Worm (Caenorhabditis elegans) whole organism, L2 larva: ENCODE results near the gene T01G5.7.

ENCODE experiments used
- C34F6.9 ChIP-seq: fragments of 150-350 bp; optimal IDR thresholded peaks from 2 replicates; lab custom pipeline; 2014; ENCODE audit warnings: missing biosample characterization, missing genetic modification characterization
- F13H6.1 ChIP-seq: sonication (generic microtip); optimal IDR thresholded peaks from 2 replicates; lab custom pipeline; 2016; ENCODE audit warnings: missing genetic modification characterization, missing compliant biosample characterization
- R02D3.7 ChIP-seq: fragments of 150-350 bp; optimal IDR thresholded peaks from 2 replicates; lab custom pipeline; 2014; ENCODE audit warnings: missing biosample characterization, missing genetic modification characterization
- Y55F3AM.14 ChIP-seq: fragments of 200-800 bp; sonication (Bioruptor generic); optimal IDR thresholded peaks from 2 replicates; lab custom pipeline; 2018; ENCODE audit warnings: mild to moderate bottlenecking, missing genetic modification characterization, missing compliant biosample characterization
- ZK546.5 ChIP-seq: sonication (generic microtip); optimal IDR thresholded peaks from 2 replicates; lab custom pipeline; 2017; ENCODE audit warnings: missing biosample characterization, missing genetic modification characterization
- alr-1 ChIP-seq: fragments of 150-350 bp; optimal IDR thresholded peaks from 2 replicates; lab custom pipeline; 2014; ENCODE audit warnings: missing biosample characterization, missing genetic modification characterization
- aly-2 ChIP-seq: fragments of 150-350 bp; optimal IDR thresholded peaks from 2 replicates; lab custom pipeline; 2014; ENCODE audit warnings: missing biosample characterization, missing genetic modification characterization
- ama-1 ChIP-seq: fragments of 150-350 bp; optimal IDR thresholded peaks from 2 replicates; lab custom pipeline; 2018; ENCODE audit warnings: inconsistent platforms
- blmp-1 ChIP-seq: sonication (generic microtip); optimal IDR thresholded peaks from 2 replicates; lab custom pipeline; 2017; ENCODE audit warnings: missing genetic modification characterization, mild to moderate bottlenecking, missing compliant biosample characterization, antibody characterized with exemption, moderate library complexity; ENCODE audit not compliant: insufficient read depth
- ceh-16 ChIP-seq: fragments of 150-350 bp; optimal IDR thresholded peaks from 2 replicates; lab custom pipeline; 2014; ENCODE audit warnings: missing biosample characterization, missing genetic modification characterization
- ceh-82 ChIP-seq: fragments of 150-350 bp; optimal IDR thresholded peaks from 2 replicates; lab custom pipeline; 2014; ENCODE audit warnings: missing biosample characterization, missing genetic modification characterization
- crh-2 ChIP-seq: sonication (generic microtip); optimal IDR thresholded peaks from 2 replicates; lab custom pipeline; 2017; ENCODE audit warnings: missing biosample characterization, missing genetic modification characterization
- dmd-4 ChIP-seq: sonication (generic microtip); optimal IDR thresholded peaks from 2 replicates; lab custom pipeline; 2017; ENCODE audit warnings: missing biosample characterization, missing genetic modification characterization
- egl-27 ChIP-seq: sonication (generic microtip); optimal IDR thresholded peaks from 3 replicates; lab custom pipeline; 2017; ENCODE audit warnings: missing biosample characterization, missing genetic modification reagents, missing genetic modification characterization
- elt-1 ChIP-seq: fragments of 150-350 bp; optimal IDR thresholded peaks from 2 replicates; lab custom pipeline; 2014; ENCODE audit warnings: missing biosample characterization, missing genetic modification characterization
- elt-3 ChIP-seq: sonication (generic microtip); optimal IDR thresholded peaks from 2 replicates; lab custom pipeline; 2017; ENCODE audit warnings: missing biosample characterization, missing genetic modification characterization
- lin-11 ChIP-seq: fragments of 150-350 bp; sonication (generic microtip); optimal IDR thresholded peaks from 2 replicates; lab custom pipeline; 2014; ENCODE audit warnings: missing biosample characterization, missing genetic modification characterization, inconsistent platforms, mixed read lengths
- lin-39 ChIP-seq: fragments of 150-350 bp; optimal IDR thresholded peaks from 2 replicates; lab custom pipeline; 2014; ENCODE audit warnings: missing biosample characterization, missing genetic modification reagents, missing genetic modification characterization
- lsy-2 ChIP-seq, 2 experiments: fragments of 150-350 bp in 1 of 2; sonication (generic microtip) in 1 of 2; optimal IDR thresholded peaks; 2 replicates each; lab custom pipeline; 2014 to 2017; ENCODE audit warnings: missing biosample characterization in 2 of 2, missing genetic modification characterization in 2 of 2
- mab-5 ChIP-seq: fragments of 150-350 bp; optimal IDR thresholded peaks from 2 replicates; lab custom pipeline; 2014; ENCODE audit warnings: missing biosample characterization, missing genetic modification characterization
- mbf-1 ChIP-seq: sonication (generic microtip); optimal IDR thresholded peaks from 2 replicates; lab custom pipeline; 2017; ENCODE audit warnings: missing biosample characterization, missing genetic modification characterization
- mdl-1 ChIP-seq, 2 experiments: fragments of 150-350 bp in 1 of 2; sonication (generic microtip) in 1 of 2; optimal IDR thresholded peaks; 2 replicates each; lab custom pipeline; 2017; ENCODE audit warnings: missing biosample characterization in 2 of 2, missing genetic modification characterization in 2 of 2
- nhr-10 ChIP-seq: sonication (generic microtip); optimal IDR thresholded peaks from 2 replicates; lab custom pipeline; 2017; ENCODE audit warnings: missing biosample characterization, missing genetic modification characterization
- nhr-11 ChIP-seq: fragments of 150-350 bp; optimal IDR thresholded peaks from 2 replicates; lab custom pipeline; 2014; ENCODE audit warnings: missing biosample characterization, missing genetic modification characterization
- nhr-12 ChIP-seq: fragments of 150-350 bp; optimal IDR thresholded peaks from 2 replicates; lab custom pipeline; 2014; ENCODE audit warnings: missing biosample characterization, missing genetic modification characterization
- nhr-129 ChIP-seq: fragments of 150-350 bp; optimal IDR thresholded peaks from 2 replicates; lab custom pipeline; 2014; ENCODE audit warnings: missing biosample characterization, missing genetic modification characterization
- nhr-23 ChIP-seq: fragments of 150-350 bp; optimal IDR thresholded peaks from 2 replicates; lab custom pipeline; 2014; ENCODE audit warnings: missing biosample characterization, missing genetic modification reagents, missing genetic modification characterization
- nhr-237 ChIP-seq: fragments of 150-350 bp; optimal IDR thresholded peaks from 2 replicates; lab custom pipeline; 2014; ENCODE audit warnings: missing biosample characterization, missing genetic modification characterization
- nhr-25 ChIP-seq: fragments of 150-350 bp; sonication (generic microtip); optimal IDR thresholded peaks from 3 replicates; lab custom pipeline; 2014; ENCODE audit warnings: missing biosample characterization, missing genetic modification characterization
- nhr-6 ChIP-seq: fragments of 150-350 bp; optimal IDR thresholded peaks from 2 replicates; lab custom pipeline; 2014; ENCODE audit warnings: missing biosample characterization, missing genetic modification characterization
- nhr-77 ChIP-seq: fragments of 150-350 bp; optimal IDR thresholded peaks from 2 replicates; lab custom pipeline; 2014; ENCODE audit warnings: missing biosample characterization, missing genetic modification characterization
- peb-1 ChIP-seq: fragments of 150-350 bp; optimal IDR thresholded peaks from 2 replicates; lab custom pipeline; 2014; ENCODE audit warnings: missing biosample characterization, missing genetic modification characterization
- sem-4 ChIP-seq: fragments of 150-350 bp; optimal IDR thresholded peaks from 2 replicates; lab custom pipeline; 2014; ENCODE audit warnings: missing biosample characterization, missing genetic modification reagents, missing genetic modification characterization
- skn-1 ChIP-seq: sonication (generic microtip); optimal IDR thresholded peaks from 2 replicates; lab custom pipeline; 2017; ENCODE audit warnings: missing biosample characterization, missing genetic modification characterization
- sma-3 ChIP-seq: sonication (generic microtip); optimal IDR thresholded peaks from 2 replicates; lab custom pipeline; 2016; ENCODE audit warnings: missing genetic modification reagents, missing genetic modification characterization, missing compliant biosample characterization
- sma-9 ChIP-seq, 2 experiments: fragments of 150-350 bp in 1 of 2; sonication (generic microtip) in 1 of 2; optimal IDR thresholded peaks; 2 replicates each; lab custom pipeline; 2014 to 2016; ENCODE audit warnings: missing genetic modification characterization in 2 of 2, mild to moderate bottlenecking in 1 of 2, missing biosample characterization in 1 of 2, missing compliant biosample characterization in 1 of 2, missing genetic modification reagents in 1 of 2, moderate library complexity in 1 of 2
- snpc-4 ChIP-seq: fragments of 150-350 bp; optimal IDR thresholded peaks from 2 replicates; lab custom pipeline; 2014; ENCODE audit warnings: missing biosample characterization, missing genetic modification characterization
- unc-39 ChIP-seq: fragments of 150-350 bp; optimal IDR thresholded peaks from 2 replicates; lab custom pipeline; 2014; ENCODE audit warnings: missing biosample characterization, missing genetic modification characterization
- unc-55 ChIP-seq: fragments of 150-350 bp; sonication (generic microtip); optimal IDR thresholded peaks from 3 replicates; lab custom pipeline; 2014; ENCODE audit warnings: missing biosample characterization, missing genetic modification reagents, missing genetic modification characterization
- unc-62 ChIP-seq: fragments of 150-350 bp; optimal IDR thresholded peaks from 2 replicates; lab custom pipeline; 2014; ENCODE audit warnings: missing biosample characterization, missing genetic modification reagents, missing genetic modification characterization
- zag-1 ChIP-seq: fragments of 150-350 bp; optimal IDR thresholded peaks from 2 replicates; lab custom pipeline; 2014; ENCODE audit warnings: missing biosample characterization, missing genetic modification characterization
- ztf-1 ChIP-seq: fragments of 200-800 bp; sonication (Bioruptor generic); conservative IDR thresholded peaks from 2 replicates; pipeline ENCODE4 v1.3.6; 2022; ENCODE audit warnings: missing genetic modification characterization, missing compliant biosample characterization
- ztf-11 ChIP-seq: sonication (generic microtip); optimal IDR thresholded peaks from 2 replicates; lab custom pipeline; 2017; ENCODE audit warnings: missing biosample characterization, missing genetic modification characterization
- ztf-4 ChIP-seq: fragments of 150-350 bp; optimal IDR thresholded peaks from 2 replicates; lab custom pipeline; 2014; ENCODE audit warnings: missing biosample characterization, missing genetic modification characterization

The T01G5.7 gene

ce11 chrV:15072738-15073137, 39.0 kb upstream of the T01G5.7 start:
- TF ChIP-seq nhr-10 (tag; lab: Kevin White, UChicago), result no peak

DNA sequence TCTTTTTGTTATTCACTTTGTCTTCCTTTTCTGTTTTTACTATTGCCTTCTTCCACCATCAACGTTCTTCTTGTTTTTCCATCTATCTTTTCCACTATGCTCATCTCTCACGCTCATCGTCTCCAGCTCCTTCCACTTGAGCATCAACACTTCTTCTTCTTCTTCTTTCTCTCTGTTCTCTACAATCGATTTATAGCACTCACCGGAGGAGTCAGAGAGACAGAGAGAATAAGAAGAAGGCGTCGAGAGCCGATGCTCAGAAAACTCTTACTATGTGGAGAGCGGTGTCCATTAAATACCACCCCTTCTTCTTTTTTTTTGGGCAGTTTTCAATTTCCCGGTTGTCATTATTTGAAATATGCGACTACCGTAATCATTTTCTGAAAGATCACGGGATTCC, 36.9 kb upstream of the T01G5.7 start:
- peak; percentile 62 for TF ChIP-seq C34F6.9
- TF ChIP-seq mab-5 (tag; lab: Kevin White, UChicago), result peak; percentile 11
- peak; percentile 82 for TF ChIP-seq unc-55 (GFP tag; lab: Kevin White, UChicago)
- no peak for TF ChIP-seq blmp-1 (tag; lab: Kevin White, UChicago)
- peak in 1 of 2 experiments; percentile 35 for TF ChIP-seq lsy-2 (tag; optimal IDR thresholded peaks at IDR 0.05; lab: Kevin White, UChicago)
- peak; percentile 52 for TF ChIP-seq nhr-129 (tag; lab: Kevin White, UChicago)
- TF ChIP-seq crh-2 (tag; lab: Kevin White, UChicago), result peak; percentile 32
- TF ChIP-seq zag-1 (tag; lab: Kevin White, UChicago), result peak; percentile 45
- TF ChIP-seq sma-9 (GFP tag; optimal IDR thresholded peaks at IDR 0.05; lab: Kevin White, UChicago), result peak; percentile 39
- TF ChIP-seq sma-9 (tag; optimal IDR thresholded peaks at IDR 0.05; lab: Kevin White, UChicago), result no peak
- TF ChIP-seq ama-1 (lab: Kevin White, UChicago), result no peak

ce11 chrV:15078560-15078959, 33.2 kb upstream of the T01G5.7 start:
- TF ChIP-seq nhr-11 (no peak), ama-1 (lab: Kevin White, UChicago) (no peak), nhr-77 (tag; lab: Kevin White, UChicago) (no peak), ceh-82 (no peak), dmd-4 (tag; lab: Kevin White, UChicago) (no peak), ztf-4 (tag; lab: Kevin White, UChicago) (no peak), aly-2 (tag; lab: Kevin White, UChicago) (no peak), unc-62 (GFP tag; lab: Kevin White, UChicago) (no peak), Y55F3AM.14 (GFP tag; lab: Kevin White, UChicago) (no peak), R02D3.7 (tag; lab: Kevin White, UChicago) (no peak)

- TF ChIP-seq sem-4 (tag; lab: Kevin White, UChicago), result peak; percentile 41
- TF ChIP-seq elt-1, result no peak
- no peak for TF ChIP-seq mdl-1 (tag; optimal IDR thresholded peaks at IDR 0.05; lab: Kevin White, UChicago)
- TF ChIP-seq nhr-11, result no peak
- TF ChIP-seq Y55F3AM.14 (GFP tag; lab: Kevin White, UChicago), result no peak
- peak; percentile 50 for TF ChIP-seq snpc-4 (tag; lab: Kevin White, UChicago)
- TF ChIP-seq lin-39 (tag; lab: Kevin White, UChicago), result no peak
- no peak for TF ChIP-seq ceh-82
- peak; percentile 13 to 75 for TF ChIP-seq lsy-2 (tag; optimal IDR thresholded peaks at IDR 0.05; lab: Kevin White, UChicago)
- TF ChIP-seq ZK546.5 (tag; lab: Kevin White, UChicago), result no peak
- TF ChIP-seq dmd-4 (tag; lab: Kevin White, UChicago), result no peak
- no peak for TF ChIP-seq ztf-4 (tag; lab: Kevin White, UChicago)
- TF ChIP-seq mab-5 (tag; lab: Kevin White, UChicago), result no peak
- TF ChIP-seq sma-9 (GFP tag; optimal IDR thresholded peaks at IDR 0.05; lab: Kevin White, UChicago), result peak; percentile 82
- no peak for TF ChIP-seq sma-9 (tag; optimal IDR thresholded peaks at IDR 0.05; lab: Kevin White, UChicago)
- peak; percentile 64 for TF ChIP-seq C34F6.9
- TF ChIP-seq ama-1 (lab: Kevin White, UChicago), result no peak
- TF ChIP-seq nhr-12 (tag; lab: Kevin White, UChicago), result no peak
- no peak for TF ChIP-seq nhr-10 (tag; lab: Kevin White, UChicago)
- TF ChIP-seq ztf-1, result no peak
- TF ChIP-seq sma-3, result peak; percentile 68
- TF ChIP-seq alr-1 (tag; lab: Kevin White, UChicago), result no peak
- peak; percentile 45 for TF ChIP-seq crh-2 (tag; lab: Kevin White, UChicago)
- no peak for TF ChIP-seq ztf-11 (tag; lab: Kevin White, UChicago)
- no peak for TF ChIP-seq lin-11 (tag; lab: Kevin White, UChicago)
- peak; percentile 47 for TF ChIP-seq unc-55 (GFP tag; lab: Kevin White, UChicago)
- TF ChIP-seq ceh-16 (tag; lab: Kevin White, UChicago), result peak; percentile 13
- TF ChIP-seq F13H6.1 (tag; lab: Kevin White, UChicago), result peak; percentile 73
- no peak for TF ChIP-seq peb-1 (tag; lab: Kevin White, UChicago)
- TF ChIP-seq elt-3 (tag; lab: Kevin White, UChicago), result no peak
- no peak for TF ChIP-seq mbf-1 (tag; lab: Kevin White, UChicago)
- no peak for TF ChIP-seq unc-62 (GFP tag; lab: Kevin White, UChicago)
- no peak for TF ChIP-seq aly-2 (tag; lab: Kevin White, UChicago)
- TF ChIP-seq unc-39, result no peak
- no peak for TF ChIP-seq skn-1 (tag; lab: Kevin White, UChicago)
- TF ChIP-seq nhr-237 (tag; lab: Kevin White, UChicago), result no peak
- no peak for TF ChIP-seq nhr-23 (tag; lab: Kevin White, UChicago)
- TF ChIP-seq blmp-1 (tag; lab: Kevin White, UChicago), result no peak
- TF ChIP-seq nhr-6 (tag; lab: Kevin White, UChicago), result no peak
- no peak for TF ChIP-seq nhr-77 (tag; lab: Kevin White, UChicago)
- TF ChIP-seq zag-1 (tag; lab: Kevin White, UChicago), result no peak
- TF ChIP-seq nhr-25 (tag; lab: Kevin White, UChicago), result peak; percentile 46
- no peak for TF ChIP-seq R02D3.7 (tag; lab: Kevin White, UChicago)
- no peak for TF ChIP-seq egl-27 (tag; lab: Kevin White, UChicago)
- TF ChIP-seq nhr-129 (tag; lab: Kevin White, UChicago), result no peak
Measured at ce11 chrV:15082291-15082690, 29.5 kb upstream of the T01G5.7 start, which contains the start of the genes C01G10.10 and C01G10.9. Gene C01G10.10 (minus strand): TSS chrV:15082441. Gene C01G10.9 (plus strand): TSS chrV:15082530.
